Worm (Caenorhabditis elegans): ENCODE data around the gene ceh-43.

ce11 chrIII:4441781-4442180, 8.0 kb downstream of the ceh-43 start, which contains the start of gene nex-3:
- no peak for TF ChIP-seq hlh-1 (tag; optimal IDR thresholded peaks at IDR 0.05)
- no peak for TF ChIP-seq unc-62 (GFP tag; optimal IDR thresholded peaks at IDR 0.05)
- no peak for TF ChIP-seq snpc-4 (tag; optimal IDR thresholded peaks at IDR 0.05)
- TF ChIP-seq ceh-39 (tag; optimal IDR thresholded peaks at IDR 0.05): no peak

Measured in whole organism, mixed stage, embryonic.